Fruit fly (Drosophila melanogaster) whole organism, embryonic: ENCODE data around the gene Cbl.

ENCODE experiments used
- Asciz ChIP-seq: fragments of 200-800 bp; sonication (Bioruptor generic); optimal IDR thresholded peaks from 2 replicates; lab custom pipeline; 2017; ENCODE audit warnings: missing biosample characterization, mild to moderate bottlenecking, missing genetic modification characterization, missing genetic modification reagents
- Blimp-1 ChIP-seq: fragments of 200-800 bp; sonication (Bioruptor generic); optimal IDR thresholded peaks from 3 replicates; lab custom pipeline; 2018; ENCODE audit warnings: missing biosample characterization, missing genetic modification characterization, mild to moderate bottlenecking, moderate library complexity, missing genetic modification reagents
- CG10321 ChIP-seq: fragments of 200-800 bp; sonication (Bioruptor generic); IDR thresholded peaks from 2 replicates; pipeline ENCODE4 v1.3.6; 2022; ENCODE audit warnings: missing biosample characterization, missing genetic modification characterization
- CG11695 ChIP-seq: fragments of 200-800 bp; sonication (Bioruptor generic); IDR thresholded peaks from 3 replicates; pipeline ENCODE4 v1.3.6; 2022; ENCODE audit warnings: missing biosample characterization, missing genetic modification characterization
- CG12299 ChIP-seq: fragments of 200-800 bp; sonication (Bioruptor generic); optimal IDR thresholded peaks from 2 replicates; lab custom pipeline; 2018; ENCODE audit warnings: missing biosample characterization, mild to moderate bottlenecking, missing genetic modification characterization
- CG12391 ChIP-seq: fragments of 200-800 bp; sonication (Bioruptor generic); optimal IDR thresholded peaks from 3 replicates; lab custom pipeline; 2018; ENCODE audit warnings: missing biosample characterization, mild to moderate bottlenecking, missing genetic modification characterization, moderate library complexity
- CG12659 ChIP-seq: fragments of 200-800 bp; sonication (Bioruptor generic); optimal IDR thresholded peaks from 3 replicates; lab custom pipeline; 2017; ENCODE audit warnings: mild to moderate bottlenecking, missing biosample characterization, missing genetic modification reagents, missing genetic modification characterization
- CG12769 ChIP-seq: fragments of 200-800 bp; sonication (Bioruptor generic); optimal IDR thresholded peaks from 2 replicates; lab custom pipeline; 2019; ENCODE audit warnings: missing biosample characterization, mild to moderate bottlenecking, missing genetic modification characterization, moderate library complexity
- CG15479 ChIP-seq: fragments of 200-800 bp; sonication (Bioruptor generic); optimal IDR thresholded peaks from 3 replicates; lab custom pipeline; 2019; ENCODE audit warnings: missing biosample characterization, mild to moderate bottlenecking, missing genetic modification characterization, moderate library complexity
- CG15514 ChIP-seq: fragments of 200-800 bp; sonication (Bioruptor generic); optimal IDR thresholded peaks from 3 replicates; lab custom pipeline; 2017; ENCODE audit warnings: missing biosample characterization, missing genetic modification characterization, mild to moderate bottlenecking, moderate library complexity, missing genetic modification reagents
- CG17568 ChIP-seq: fragments of 200-800 bp; sonication (Bioruptor generic); optimal IDR thresholded peaks from 2 replicates; lab custom pipeline; 2018; ENCODE audit warnings: missing biosample characterization, mild to moderate bottlenecking, missing genetic modification characterization, moderate library complexity
- CG17612 ChIP-seq: fragments of 200-800 bp; sonication (Bioruptor generic); IDR thresholded peaks from 2 replicates; pipeline ENCODE4 v1.3.6; 2022; ENCODE audit warnings: missing biosample characterization, missing genetic modification characterization
- CG17829 ChIP-seq: fragments of 200-800 bp; optimal IDR thresholded peaks from 2 replicates; lab custom pipeline; 2019; ENCODE audit warnings: missing biosample characterization, mild to moderate bottlenecking, missing genetic modification characterization, moderate library complexity
- CG18764 ChIP-seq: fragments of 200-800 bp; sonication (Bioruptor generic); optimal IDR thresholded peaks from 3 replicates; lab custom pipeline; 2016; ENCODE audit warnings: missing biosample characterization, missing genetic modification characterization
- CG2712 ChIP-seq: fragments of 200-800 bp; optimal IDR thresholded peaks from 3 replicates; lab custom pipeline; 2019; ENCODE audit warnings: missing biosample characterization, mild to moderate bottlenecking, missing genetic modification characterization, moderate library complexity
- CG32532 ChIP-seq: fragments of 200-800 bp; sonication (Bioruptor generic); IDR thresholded peaks from 2 replicates; pipeline ENCODE4 v1.3.6; 2022; ENCODE audit warnings: missing biosample characterization, missing genetic modification characterization
- CG34224 ChIP-seq: fragments of 200-800 bp; sonication (Bioruptor generic); IDR thresholded peaks from 3 replicates; pipeline ENCODE4 v1.3.6; 2022; ENCODE audit warnings: missing biosample characterization, missing genetic modification characterization; ENCODE audit not compliant: partially characterized antibody
- CG3847 ChIP-seq: fragments of 200-800 bp; sonication (Bioruptor generic); IDR thresholded peaks from 2 replicates; pipeline ENCODE4 v1.3.6; 2022; ENCODE audit warnings: missing biosample characterization, missing genetic modification characterization
- CG4404 ChIP-seq: fragments of 200-800 bp; sonication (Bioruptor generic); IDR thresholded peaks from 2 replicates; pipeline ENCODE4 v1.3.6; 2022; ENCODE audit warnings: missing biosample characterization, missing genetic modification characterization
- CG4617 ChIP-seq: fragments of 200-800 bp; sonication (Bioruptor generic); optimal IDR thresholded peaks from 3 replicates; lab custom pipeline; 2016; ENCODE audit warnings: missing biosample characterization, missing genetic modification characterization, borderline replicate concordance
- CG5180 ChIP-seq: fragments of 200-800 bp; sonication (Bioruptor generic); optimal IDR thresholded peaks from 3 replicates; lab custom pipeline; 2017; ENCODE audit warnings: missing biosample characterization, missing genetic modification characterization, mild to moderate bottlenecking, moderate library complexity, missing genetic modification reagents
- CG6254 ChIP-seq: fragments of 200-800 bp; sonication (Bioruptor generic); optimal IDR thresholded peaks from 3 replicates; lab custom pipeline; 2017; ENCODE audit warnings: mild to moderate bottlenecking, missing biosample characterization, missing genetic modification reagents, missing genetic modification characterization
- CG9727 ChIP-seq: fragments of 200-800 bp; sonication (Bioruptor generic); optimal IDR thresholded peaks from 3 replicates; lab custom pipeline; 2017; ENCODE audit warnings: missing biosample characterization, mild to moderate bottlenecking, missing genetic modification characterization
- HLH3B ChIP-seq: fragments of 200-800 bp; sonication (Bioruptor generic); IDR thresholded peaks from 2 replicates; pipeline ENCODE4 v1.3.6; 2022; ENCODE audit warnings: missing biosample characterization, missing genetic modification characterization
- NK7.1 ChIP-seq: fragments of 200-800 bp; sonication (Bioruptor generic); optimal IDR thresholded peaks from 3 replicates; lab custom pipeline; 2016; ENCODE audit warnings: missing biosample characterization, missing genetic modification characterization
- Ptx1 ChIP-seq: fragments of 200-800 bp; sonication (Bioruptor generic); IDR thresholded peaks from 2 replicates; pipeline ENCODE4 v1.3.6; 2022; ENCODE audit warnings: missing biosample characterization, missing genetic modification characterization
- Rfx ChIP-seq: fragments of 200-800 bp; sonication (Bioruptor generic); IDR thresholded peaks from 2 replicates; pipeline ENCODE4 v1.3.6; 2022; ENCODE audit warnings: missing biosample characterization, missing genetic modification characterization
- Side ChIP-seq: fragments of 200-800 bp; sonication (Bioruptor generic); optimal IDR thresholded peaks from 2 replicates; lab custom pipeline; 2016; ENCODE audit warnings: missing biosample characterization, missing genetic modification characterization
- abd-A ChIP-seq: fragments of 200-800 bp; sonication (Bioruptor generic); optimal IDR thresholded peaks from 3 replicates; lab custom pipeline; 2019; ENCODE audit warnings: missing biosample characterization, mild to moderate bottlenecking, missing genetic modification characterization, moderate library complexity
- ap ChIP-seq: fragments of 200-800 bp; sonication (Bioruptor generic); IDR thresholded peaks from 2 replicates; pipeline ENCODE4 v1.3.6; 2022; ENCODE audit warnings: missing biosample characterization, missing genetic modification characterization
- bcd ChIP-seq: fragments of 200-800 bp; sonication (Bioruptor generic); optimal IDR thresholded peaks from 2 replicates; lab custom pipeline; 2017; ENCODE audit warnings: missing biosample characterization, mild to moderate bottlenecking, missing genetic modification characterization
- chm ChIP-seq: fragments of 200-800 bp; sonication (Bioruptor generic); IDR thresholded peaks from 2 replicates; pipeline ENCODE4 v1.3.6; 2022; ENCODE audit warnings: missing biosample characterization, missing genetic modification characterization
- dimm ChIP-seq: fragments of 200-800 bp; sonication (Bioruptor generic); IDR thresholded peaks from 2 replicates; pipeline ENCODE4 v1.3.6; 2022; ENCODE audit warnings: missing biosample characterization, missing genetic modification characterization
- grau ChIP-seq: fragments of 200-800 bp; optimal IDR thresholded peaks from 3 replicates; lab custom pipeline; 2019; ENCODE audit warnings: missing biosample characterization, mild to moderate bottlenecking, missing genetic modification characterization, moderate library complexity
- gt ChIP-seq: fragments of 200-800 bp; sonication (Bioruptor generic); IDR thresholded peaks from 2 replicates; pipeline ENCODE4 v1.3.6; 2022; ENCODE audit warnings: missing biosample characterization, missing genetic modification characterization
- her ChIP-seq: fragments of 200-800 bp; sonication (Bioruptor generic); optimal IDR thresholded peaks from 2 replicates; lab custom pipeline; 2016; ENCODE audit warnings: missing biosample characterization, missing genetic modification characterization
- ind ChIP-seq: fragments of 200-800 bp; sonication (Bioruptor generic); optimal IDR thresholded peaks from 3 replicates; lab custom pipeline; 2016; ENCODE audit warnings: missing biosample characterization, missing genetic modification characterization
- kay ChIP-seq: fragments of 200-800 bp; sonication (Bioruptor generic); optimal IDR thresholded peaks from 2 replicates; lab custom pipeline; 2016; ENCODE audit warnings: missing biosample characterization, missing genetic modification characterization
- ken ChIP-seq: fragments of 200-800 bp; sonication (Bioruptor generic); IDR thresholded peaks from 3 replicates; pipeline ENCODE4 v1.3.6; 2022; ENCODE audit warnings: missing biosample characterization, missing genetic modification characterization
- lov ChIP-seq, 2 experiments: fragments of 200-800 bp in 1 of 2; fragments of >200 bp in 1 of 2; sonication (Bioruptor generic) in 1 of 2; IDR thresholded peaks in 1 of 2; optimal IDR thresholded peaks in 1 of 2; 2 replicates in 1 of 2; 3 replicates in 1 of 2; pipeline versions ENCODE4 v1.3.6 to Lab custom; 2017 to 2022; ENCODE audit warnings: missing biosample characterization in 1 of 2, missing genetic modification characterization in 1 of 2
- pfk ChIP-seq: fragments of 200-800 bp; sonication (Bioruptor generic); optimal IDR thresholded peaks from 2 replicates; lab custom pipeline; 2018; ENCODE audit warnings: missing biosample characterization, mild to moderate bottlenecking, missing genetic modification characterization, moderate library complexity
- schlank ChIP-seq: fragments of 200-800 bp; sonication (Bioruptor generic); optimal IDR thresholded peaks from 2 replicates; lab custom pipeline; 2018; ENCODE audit warnings: missing biosample characterization, mild to moderate bottlenecking, missing genetic modification characterization
- slbo ChIP-seq: fragments of 200-800 bp; sonication (Bioruptor generic); IDR thresholded peaks from 2 replicates; pipeline ENCODE4 v1.3.6; 2022; ENCODE audit warnings: missing biosample characterization, missing genetic modification characterization
- tin ChIP-seq: fragments of 200-800 bp; sonication (Bioruptor generic); optimal IDR thresholded peaks from 3 replicates; lab custom pipeline; 2016; ENCODE audit warnings: missing biosample characterization, missing genetic modification characterization
- ttk ChIP-seq: fragments of 200-800 bp; sonication (Bioruptor generic); IDR thresholded peaks from 2 replicates; pipeline ENCODE4 v2.1.2; 2022; ENCODE audit warnings: missing biosample characterization, missing genetic modification characterization
- unpg ChIP-seq: fragments of 200-800 bp; sonication (Bioruptor generic); optimal IDR thresholded peaks from 3 replicates; lab custom pipeline; 2018; ENCODE audit warnings: missing biosample characterization, mild to moderate bottlenecking, missing genetic modification characterization, moderate library complexity
- zf30C ChIP-seq: fragments of 200-800 bp; sonication (Bioruptor generic); optimal IDR thresholded peaks from 3 replicates; lab custom pipeline; 2018; ENCODE audit warnings: missing biosample characterization, mild to moderate bottlenecking, missing genetic modification characterization
- zfh1 ChIP-seq: fragments of 200-800 bp; sonication (Bioruptor generic); IDR thresholded peaks from 3 replicates; pipeline ENCODE4 v1.3.6; 2022; ENCODE audit warnings: missing biosample characterization, missing genetic modification characterization
- zfh2 ChIP-seq: fragments of 200-800 bp; sonication (Bioruptor generic); optimal IDR thresholded peaks from 2 replicates; lab custom pipeline; 2016; ENCODE audit warnings: missing biosample characterization, missing genetic modification characterization

Cbl gene

DNA sequence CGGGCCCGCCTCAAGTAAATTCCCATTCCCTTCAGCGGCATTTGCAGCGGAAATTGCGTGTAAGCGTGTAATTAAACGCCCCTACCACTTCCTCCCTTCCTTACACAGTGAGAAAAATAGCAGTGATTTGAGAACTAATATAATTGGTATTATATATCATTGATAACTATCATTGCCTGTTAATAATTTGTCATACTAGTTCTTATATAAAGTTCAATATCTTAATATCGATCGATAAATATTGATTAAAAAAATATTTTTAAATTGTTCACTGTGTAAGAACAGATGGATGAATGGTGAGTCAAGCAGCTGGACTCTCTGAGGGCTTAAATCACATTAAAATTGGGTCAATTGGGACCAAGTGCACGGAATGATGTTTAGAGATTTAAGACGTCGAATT, 20.3 kb downstream of the Cbl start (continued):
- TF ChIP-seq zf30C (peak; percentile 49), HLH3B (GFP tag; lab: Robert Waterston, UW) (peak; percentile 65), CG17829 (tag; lab: Kevin White, UChicago) (peak; percentile 76), ap (GFP tag; lab: Robert Waterston, UW) (peak; percentile 23; the same call in 1 of the 2 replicates), lov (optimal IDR thresholded peaks at IDR 0.05; lab: Kevin White, UChicago) (no peak), lov (GFP tag; IDR thresholded peaks at IDR 0.05; lab: Robert Waterston, UW) (0 out of 3 replicates have a peak, but pooled peaks have one; percentile 24), CG15514 (peak; percentile 47), CG6254 (GFP tag; lab: Kevin White, UChicago) (peak; percentile 34), CG17568 (GFP tag; lab: Kevin White, UChicago) (no peak), CG18764 (GFP tag; lab: Kevin White, UChicago) (peak; percentile 27), chm (GFP tag; lab: Robert Waterston, UW) (0 out of 2 replicates have a peak, but pooled peaks have one; percentile 30), CG10321 (peak; percentile 12; the same call in 1 of the 2 replicates), gt (GFP tag; lab: Robert Waterston, UW) (no peak), zfh1 (GFP tag; lab: Robert Waterston, UW) (0 out of 3 replicates have a peak, but pooled peaks have one; percentile 29), abd-A (tag; lab: Kevin White, UChicago) (no peak), slbo (GFP tag; lab: Robert Waterston, UW) (peak; percentile 52), CG4404 (peak; percentile 42; the same call in 1 of the 2 replicates), CG15479 (GFP tag; lab: Kevin White, UChicago) (no peak), NK7.1 (GFP tag; lab: Kevin White, UChicago) (no peak), CG11695 (GFP tag; lab: Robert Waterston, UW) (peak; percentile 71), ind (GFP tag; lab: Kevin White, UChicago) (peak; percentile 42), CG32532 (peak; percentile 54; the same call in 1 of the 2 replicates), schlank (no peak), CG12299 (tag; lab: Kevin White, UChicago) (no peak), CG3847 (GFP tag; lab: Robert Waterston, UW) (0 out of 2 replicates have a peak, but pooled peaks have one; percentile 8), ttk (GFP tag; lab: Robert Waterston, UW) (peak; percentile 47; the same call in 1 of the 2 replicates), Blimp-1 (peak; percentile 66), pfk (GFP tag; lab: Kevin White, UChicago) (no peak), unpg (peak; percentile 27), CG9727 (GFP tag; lab: Kevin White, UChicago) (peak; percentile 44), tin (GFP tag; lab: Kevin White, UChicago) (peak; percentile 47), dimm (GFP tag; lab: Robert Waterston, UW) (no peak; the same call in 1 of the 2 replicates), CG12769 (tag; lab: Kevin White, UChicago) (no peak), ken (GFP tag; lab: Robert Waterston, UW) (no peak), CG34224 (no peak)
- TF ChIP-seq, all 482 proteins: peak for 143

DNA sequence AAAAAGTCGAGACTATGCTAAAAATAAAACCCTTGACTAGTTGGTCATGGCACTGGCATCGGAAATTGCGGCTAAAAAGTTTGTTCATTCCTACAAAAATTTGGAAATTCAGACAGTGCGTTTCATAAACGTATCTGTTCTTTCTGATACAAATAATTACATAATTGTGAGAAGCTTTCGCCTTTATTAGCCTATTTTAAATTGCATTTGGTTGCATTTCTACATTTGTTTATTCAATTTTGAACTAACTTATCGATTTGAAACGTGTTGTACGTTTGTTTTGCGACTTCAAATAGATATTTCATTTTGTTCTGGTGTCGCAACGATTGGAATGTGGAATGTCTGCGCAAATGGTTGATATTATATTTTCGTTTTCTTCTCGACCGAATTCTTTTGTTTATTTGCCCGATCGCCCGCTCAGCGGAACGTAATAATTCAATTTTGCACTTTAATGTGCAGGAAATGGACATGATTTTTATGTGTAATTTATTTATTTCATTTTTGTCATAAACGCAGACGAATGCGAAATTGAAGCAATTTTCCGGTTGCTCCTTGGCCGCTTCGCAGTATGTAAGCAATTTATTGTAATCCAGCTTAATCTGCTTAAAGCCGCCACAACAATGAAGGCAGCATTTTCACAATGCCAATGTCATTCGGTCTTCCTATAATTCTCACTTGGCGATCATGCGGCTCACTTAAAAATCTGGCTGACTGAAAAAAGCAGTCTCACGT, 21.5 kb downstream of the Cbl start:
- TF ChIP-seq bcd (GFP tag; lab: Kevin White, UChicago) (peak; percentile 33), kay (GFP tag; lab: Kevin White, UChicago) (no peak), CG17612 (GFP tag; lab: Robert Waterston, UW) (no peak), CG12659 (GFP tag; lab: Kevin White, UChicago) (peak; percentile 69), Ptx1 (GFP tag; lab: Robert Waterston, UW) (0 out of 2 replicates have a peak, but pooled peaks have one; percentile 11), her (GFP tag; lab: Kevin White, UChicago) (peak; percentile 64), CG5180 (GFP tag; lab: Kevin White, UChicago) (peak; percentile 12), zfh2 (GFP tag; lab: Kevin White, UChicago) (peak; percentile 55), Side (GFP tag; lab: Kevin White, UChicago) (peak; percentile 26), CG12391 (tag; lab: Kevin White, UChicago) (peak; percentile 54), Asciz (GFP tag; lab: Kevin White, UChicago) (peak; percentile 36), CG2712 (tag; lab: Kevin White, UChicago) (peak; percentile 0), CG4617 (peak; percentile 10), grau (peak; percentile 75), Rfx (GFP tag; lab: Robert Waterston, UW) (peak; percentile 80)
